Fruit fly (Drosophila melanogaster) S2 (cell line): ENCODE results near the gene Bub1.

Source experiments
- CG8478 ChIP-seq: fragments of >200 bp; optimal IDR thresholded peaks from 2 replicates; lab custom pipeline; 2018
- CTCF ChIP-seq, 2 experiments: fragments of >200 bp; optimal IDR thresholded peaks; 2 replicates each; lab custom pipeline; 2018

Bub1 gene

DNA sequence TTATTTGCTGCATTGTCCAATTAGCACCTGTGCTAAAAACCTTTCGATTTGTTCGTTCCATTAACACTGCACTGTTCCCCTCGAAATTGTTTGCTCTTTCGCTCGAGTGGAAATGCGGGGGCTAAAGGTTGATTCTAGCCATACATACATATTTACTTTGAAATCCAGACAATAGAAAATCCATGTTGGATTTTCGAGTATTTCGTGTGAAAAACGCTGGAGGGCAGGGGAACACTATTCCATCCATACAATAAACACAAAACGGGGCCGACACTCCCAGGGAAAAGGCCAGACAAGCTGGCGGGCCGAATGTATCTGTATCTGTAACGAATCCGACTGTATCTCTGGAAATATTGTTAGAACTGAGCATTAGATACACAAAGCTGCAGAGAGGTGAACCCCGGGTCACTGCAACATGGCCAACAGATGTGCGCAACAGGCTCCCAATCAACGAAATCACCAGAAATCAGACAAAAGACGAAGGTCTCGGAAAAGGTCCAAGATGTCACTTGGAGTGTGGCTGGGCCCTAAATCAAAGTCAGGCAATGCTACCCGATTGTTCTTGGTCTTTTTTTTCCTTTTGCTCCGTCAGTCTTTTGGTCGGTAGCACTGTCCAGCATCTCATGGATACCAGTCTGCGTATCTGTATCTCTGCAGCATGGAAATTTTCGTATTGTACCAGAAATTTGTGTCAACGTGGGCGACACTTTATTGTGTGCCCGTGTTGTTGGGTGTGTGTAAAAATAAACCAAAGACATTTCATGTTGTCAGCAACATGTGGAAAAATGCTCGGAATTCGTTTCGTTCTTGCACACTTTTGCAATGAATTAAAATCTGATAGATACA is 39.0 kb upstream of the Bub1 start:
- TF ChIP-seq CTCF (optimal IDR thresholded peaks at IDR 0.05; lab: Kevin White, UChicago) (no peak), CG8478 (lab: Kevin White, UChicago) (no peak)

dm6 chr2L:5240520-5240919 is 38.1 kb upstream of the Bub1 start:
- TF ChIP-seq CG8478 (lab: Kevin White, UChicago), result no peak
- TF ChIP-seq CTCF (optimal IDR thresholded peaks at IDR 0.05; lab: Kevin White, UChicago), result no peak

DNA sequence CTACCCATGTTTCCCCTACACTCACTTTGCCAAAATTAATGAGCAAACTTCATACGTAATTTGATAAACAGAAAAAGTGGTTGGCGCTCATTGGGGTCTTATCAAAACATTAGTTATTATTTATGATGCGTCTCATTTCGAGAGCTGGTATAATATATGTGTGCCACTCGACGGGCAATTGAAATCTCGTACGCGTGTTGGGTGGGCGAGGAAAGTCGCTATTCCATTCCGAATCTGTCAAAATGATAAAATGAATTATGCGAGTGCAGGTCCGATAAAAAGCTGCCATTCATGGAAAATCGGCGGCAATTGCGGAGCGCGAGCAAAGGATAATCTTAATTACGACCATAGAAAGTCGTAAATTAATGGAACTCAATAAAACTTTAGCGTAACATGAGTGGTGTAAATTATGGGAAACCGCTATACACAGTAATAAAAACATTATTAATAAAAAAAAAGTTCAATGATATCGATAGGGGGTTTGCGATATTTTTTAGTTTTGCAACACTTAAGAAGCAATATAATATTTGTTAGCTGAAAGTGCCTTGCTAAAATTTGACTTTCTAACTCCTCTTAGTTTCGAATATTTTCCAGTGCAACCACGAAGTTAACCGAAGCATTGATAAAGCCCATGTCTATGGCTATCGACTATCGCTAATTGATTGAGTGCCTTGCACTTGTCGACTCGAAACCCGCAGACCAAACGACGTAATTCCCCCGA is 36.3 kb upstream of the Bub1 start:
- TF ChIP-seq CTCF (optimal IDR thresholded peaks at IDR 0.05; lab: Kevin White, UChicago), result no peak
- TF ChIP-seq CG8478 (lab: Kevin White, UChicago), result no peak

DNA sequence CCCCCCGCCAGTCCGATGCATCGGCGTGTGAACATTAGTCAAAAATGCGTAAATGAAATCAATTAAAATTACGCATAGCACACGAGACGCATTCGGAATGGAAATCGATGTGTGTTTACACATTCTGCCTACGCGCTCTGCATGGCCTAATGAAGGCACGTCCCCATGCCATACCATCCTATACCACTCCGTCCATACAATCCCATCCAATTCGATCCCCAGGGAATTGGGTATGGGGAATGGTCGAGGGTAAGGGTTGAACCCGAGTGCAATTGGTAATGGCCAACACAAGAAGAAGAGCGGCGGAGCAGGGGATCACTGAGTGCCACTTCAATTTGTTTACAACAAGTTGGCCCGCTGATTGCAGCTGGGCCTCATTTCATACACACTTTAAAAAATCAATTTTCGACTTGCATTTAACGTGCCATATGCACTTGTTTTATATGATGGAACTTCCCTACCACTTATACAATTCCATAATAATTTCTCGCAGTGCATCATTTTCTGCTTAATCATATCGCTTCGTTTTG is 33.2 kb upstream of the Bub1 start:
- TF ChIP-seq CG8478 (lab: Kevin White, UChicago), result no peak
- TF ChIP-seq CTCF (optimal IDR thresholded peaks at IDR 0.05; lab: Kevin White, UChicago), result no peak

DNA sequence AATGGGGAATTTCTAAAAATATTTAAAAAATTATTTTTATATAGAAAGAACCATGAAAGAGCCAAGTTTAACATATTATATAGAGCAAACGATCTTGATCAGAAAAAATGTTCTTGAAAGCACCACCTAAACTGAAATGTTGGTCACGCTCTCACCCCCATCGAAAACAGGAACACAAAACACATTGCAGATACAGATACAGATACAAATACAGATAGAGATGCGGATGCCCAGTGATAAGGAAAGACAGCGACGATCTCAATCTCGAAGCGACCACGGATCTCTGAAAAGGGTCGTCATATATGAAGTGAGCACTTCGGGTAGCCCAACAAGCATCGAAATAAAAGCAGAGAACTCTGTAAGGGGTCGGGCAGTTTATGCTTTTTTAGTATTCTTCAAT is 31.3 kb upstream of the Bub1 start:
- TF ChIP-seq CG8478 (lab: Kevin White, UChicago) (no peak), CTCF (optimal IDR thresholded peaks at IDR 0.05; lab: Kevin White, UChicago) (no peak)

dm6 chr2L:5247812-5248211 is 30.9 kb upstream of the Bub1 start:
- TF ChIP-seq CG8478 (lab: Kevin White, UChicago) (no peak), CTCF (optimal IDR thresholded peaks at IDR 0.05; lab: Kevin White, UChicago) (no peak)

DNA sequence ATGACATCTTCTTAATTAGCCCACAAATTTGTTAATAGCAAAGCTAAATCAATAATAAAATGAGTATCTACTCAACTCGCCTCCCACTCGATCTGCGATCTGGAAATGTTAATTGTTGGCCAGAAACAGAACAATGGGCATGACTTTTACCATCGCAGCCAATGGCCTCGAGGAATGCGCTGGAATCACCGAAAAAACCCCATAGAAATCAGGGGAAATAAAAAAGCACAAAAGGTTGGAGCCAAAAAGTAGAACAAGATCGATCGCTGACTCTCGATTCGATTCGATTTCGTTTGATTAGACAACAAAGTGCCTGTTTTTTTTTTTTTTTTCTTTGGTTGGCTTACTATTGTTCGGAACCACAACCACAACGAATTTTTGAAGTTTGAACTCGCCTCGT is 30.1 kb upstream of the Bub1 start:
- TF ChIP-seq CTCF (optimal IDR thresholded peaks at IDR 0.05; lab: Kevin White, UChicago) (no peak), CG8478 (lab: Kevin White, UChicago) (no peak)

- TF ChIP-seq CG8478 (lab: Kevin White, UChicago) (no peak), CTCF (optimal IDR thresholded peaks at IDR 0.05; lab: Kevin White, UChicago) (no peak)
Observed at dm6 chr2L:5249766-5250165, 28.9 kb upstream of the Bub1 start.

- TF ChIP-seq CG8478 (lab: Kevin White, UChicago), result no peak
- TF ChIP-seq CTCF (optimal IDR thresholded peaks at IDR 0.05; lab: Kevin White, UChicago), result no peak
Observed at dm6 chr2L:5251150-5251549, 27.5 kb upstream of the Bub1 start.

- no peak for TF ChIP-seq CTCF (optimal IDR thresholded peaks at IDR 0.05; lab: Kevin White, UChicago)
Observed at dm6 chr2L:5251725-5252124, 26.9 kb upstream of the Bub1 start.

- no peak for TF ChIP-seq CG8478 (lab: Kevin White, UChicago)
- no peak for TF ChIP-seq CTCF (optimal IDR thresholded peaks at IDR 0.05; lab: Kevin White, UChicago)
Observed at dm6 chr2L:5252399-5253030, 26.1 kb upstream of the Bub1 start.

dm6 chr2L:5254105-5254711 is 24.5 kb upstream of the Bub1 start:
- TF ChIP-seq CG8478 (lab: Kevin White, UChicago), result no peak
- TF ChIP-seq CTCF (optimal IDR thresholded peaks at IDR 0.05; lab: Kevin White, UChicago), result no peak

dm6 chr2L:5256036-5256846 is 22.4 kb upstream of the Bub1 start:
- TF ChIP-seq CTCF (optimal IDR thresholded peaks at IDR 0.05; lab: Kevin White, UChicago), result no peak
- TF ChIP-seq CG8478 (lab: Kevin White, UChicago), result no peak
